Fruit fly (Drosophila melanogaster) S2 (cell line): ENCODE measurements around the gene Ifrd1.

ENCODE experiments used
- CG8478 ChIP-seq: fragments of >200 bp; optimal IDR thresholded peaks from 2 replicates; lab custom pipeline; 2018
- CTCF ChIP-seq, 2 experiments: fragments of >200 bp; optimal IDR thresholded peaks; 2 replicates each; lab custom pipeline; 2018

Gene Ifrd1

DNA sequence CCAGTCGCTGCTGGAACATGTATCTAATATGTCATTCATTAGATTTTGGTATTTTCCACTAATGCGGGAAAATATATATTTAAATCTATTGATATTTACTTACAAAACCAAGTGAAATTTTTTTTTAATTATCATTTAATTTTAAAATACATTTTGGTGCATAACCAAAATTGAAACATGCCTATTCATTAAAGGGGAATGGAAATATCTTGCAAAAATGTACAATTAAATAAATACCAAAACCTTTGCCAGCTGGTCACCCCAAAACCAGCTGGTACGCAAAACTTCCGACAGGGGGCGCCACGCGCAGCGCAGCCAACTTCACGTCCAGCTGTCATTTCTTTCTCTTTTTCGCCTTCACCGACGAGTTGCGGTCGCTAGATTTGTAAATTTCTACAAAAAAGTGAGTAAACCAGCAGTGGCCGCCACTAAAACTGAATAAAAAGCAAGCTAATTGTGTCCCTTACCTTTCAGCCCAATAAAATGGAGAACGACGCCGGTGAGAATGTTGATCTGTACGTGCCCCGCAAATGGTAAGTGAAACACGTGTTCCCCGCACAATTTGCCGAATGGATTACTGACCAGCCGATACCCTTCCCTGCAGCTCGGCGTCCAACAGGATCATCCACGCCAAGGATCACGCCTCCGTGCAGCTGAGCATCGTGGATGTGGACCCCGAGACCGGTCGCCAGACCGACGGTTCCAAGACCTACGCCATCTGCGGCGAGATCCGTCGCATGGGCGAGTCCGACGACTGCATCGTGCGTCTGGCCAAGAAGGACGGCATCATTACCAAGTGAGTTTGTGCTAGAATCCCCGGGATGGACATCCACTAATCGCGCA is 18.3 kb downstream of the Ifrd1 start, which contains the start of the genes CG3104 and RpS21:
TSS of gene CG3104 (minus strand) at position 6 of the 843 bp plus-strand sequence.
TSS of gene RpS21 (plus strand) at position 298 of the 843 bp plus-strand sequence.
- TF ChIP-seq CTCF (optimal IDR thresholded peaks at IDR 0.05; lab: Kevin White, UChicago) (peak; percentile 92 to 95), CG8478 (lab: Kevin White, UChicago) (no peak)

- TF ChIP-seq CG8478 (lab: Kevin White, UChicago) (no peak), CTCF (optimal IDR thresholded peaks at IDR 0.05; lab: Kevin White, UChicago) (peak in 1 of 2 experiments; percentile 57)
Observed at dm6 chr2L:2855204-2855768, 19.0 kb downstream of the Ifrd1 start.

DNA sequence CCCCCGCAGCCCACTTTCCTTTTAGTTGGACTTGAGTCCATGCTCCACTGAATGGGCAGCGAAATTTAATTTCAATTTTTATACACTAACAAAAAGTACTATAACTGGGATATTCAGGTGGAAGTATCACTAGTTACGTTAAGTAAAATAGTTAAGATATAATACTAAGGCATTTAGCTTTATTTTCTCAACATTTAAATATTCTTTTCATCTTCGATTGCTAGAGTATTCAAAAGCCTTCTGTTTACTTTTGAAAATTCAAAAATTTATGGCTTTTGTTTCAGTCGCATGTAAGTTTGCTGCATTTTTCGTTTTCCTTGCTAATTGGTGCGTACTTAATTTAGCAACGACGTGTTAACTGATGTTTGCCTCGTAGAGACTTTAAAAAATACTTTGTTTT is 22.7 kb downstream of the Ifrd1 start:
- TF ChIP-seq CTCF (optimal IDR thresholded peaks at IDR 0.05; lab: Kevin White, UChicago) (no peak), CG8478 (lab: Kevin White, UChicago) (no peak)

DNA sequence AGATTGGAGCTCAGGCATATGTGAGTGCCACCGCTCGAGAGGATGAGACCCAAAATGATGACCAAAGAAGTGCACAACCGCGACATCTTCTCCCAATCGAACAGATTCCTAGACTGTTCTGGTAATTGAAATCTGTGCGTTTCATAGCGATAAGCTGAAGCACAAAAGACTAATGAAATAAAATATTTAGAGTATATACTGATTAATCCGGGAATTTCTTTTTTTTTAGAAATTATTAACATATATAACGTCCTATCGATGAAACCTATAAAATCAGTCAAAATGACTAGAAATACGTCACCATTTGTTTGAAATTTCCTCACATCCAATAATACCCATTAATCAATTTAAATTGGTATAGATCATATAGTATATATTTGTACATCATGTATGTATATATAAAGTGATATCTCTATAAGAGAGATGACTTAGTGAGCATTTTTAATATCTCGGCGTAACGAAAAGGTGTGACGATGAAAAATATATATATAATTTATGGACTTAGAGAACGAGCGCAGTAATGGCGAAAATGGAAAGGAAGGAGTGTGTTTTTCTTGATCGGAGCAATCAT is 27.1 kb downstream of the Ifrd1 start, which contains the start of the genes CG3117 and CG2983:
TSS of gene CG3117 (minus strand) at position 101 of the 571 bp plus-strand sequence.
TSS of gene CG2983 (plus strand) at position 521 of the 571 bp plus-strand sequence.
- no peak for TF ChIP-seq CG8478 (lab: Kevin White, UChicago)
- no peak for TF ChIP-seq CTCF (optimal IDR thresholded peaks at IDR 0.05; lab: Kevin White, UChicago)

dm6 chr2L:2845634-2846033 is 28.7 kb downstream of the Ifrd1 start, which contains the start of gene CG18557:
Gene CG18557 (minus strand): TSS chr2L:2845734.
- TF ChIP-seq CG8478 (lab: Kevin White, UChicago) (no peak), CTCF (optimal IDR thresholded peaks at IDR 0.05; lab: Kevin White, UChicago) (no peak)

dm6 chr2L:2844413-2844812 is 29.9 kb downstream of the Ifrd1 start, which contains the start of gene CG18558:
Gene CG18558 (minus strand): TSS chr2L:2844513.
- no peak for TF ChIP-seq CG8478 (lab: Kevin White, UChicago)
- TF ChIP-seq CTCF (optimal IDR thresholded peaks at IDR 0.05; lab: Kevin White, UChicago), result no peak

dm6 chr2L:2840311-2840710 is 34.0 kb downstream of the Ifrd1 start:
- TF ChIP-seq CG8478 (lab: Kevin White, UChicago) (no peak), CTCF (optimal IDR thresholded peaks at IDR 0.05; lab: Kevin White, UChicago) (no peak)

- TF ChIP-seq CG8478 (lab: Kevin White, UChicago) (no peak), CTCF (optimal IDR thresholded peaks at IDR 0.05; lab: Kevin White, UChicago) (no peak)
Observed at dm6 chr2L:2839850-2840249, 34.4 kb downstream of the Ifrd1 start, which contains the start of gene CG2975. Gene CG2975 (plus strand): TSS chr2L:2840124.

DNA sequence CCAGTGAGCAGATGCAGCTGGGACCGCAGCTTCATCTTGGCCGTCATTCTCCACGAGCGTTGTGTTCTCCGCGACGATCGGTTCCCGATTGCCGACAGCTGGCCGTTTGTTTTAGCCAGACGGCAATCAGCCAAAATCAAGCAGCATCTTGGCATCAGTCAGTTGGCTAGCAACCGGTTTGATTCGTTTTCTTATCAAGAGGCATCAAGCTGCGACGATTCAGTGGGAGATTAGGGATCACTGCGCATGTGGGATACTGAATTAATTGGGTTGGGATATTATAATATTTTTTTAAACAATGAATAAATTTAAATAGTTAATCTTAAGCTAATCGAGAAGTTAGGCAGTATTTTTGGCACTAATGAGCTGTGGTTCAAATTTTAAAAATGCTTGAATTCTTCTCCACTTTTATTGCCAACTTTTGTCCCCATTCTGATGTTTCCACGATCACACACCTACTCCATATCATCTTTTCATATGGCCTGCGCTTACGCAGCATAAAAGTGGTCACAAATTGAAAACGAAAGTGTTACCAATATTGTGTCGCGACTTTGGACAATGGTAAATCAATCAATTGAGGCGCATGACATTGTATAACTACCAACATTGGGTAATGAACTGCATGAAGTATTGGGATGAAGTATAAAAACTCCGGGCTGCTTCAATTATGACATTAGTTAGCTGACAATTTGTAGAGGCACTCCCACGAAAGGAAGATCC is 36.4 kb downstream of the Ifrd1 start, which contains the start of the genes CG3119 and Cpr23B:
TSS of gene CG3119 (minus strand) at position 92 of the 720 bp plus-strand sequence.
TSS of gene Cpr23B (plus strand) at position 670 of the 720 bp plus-strand sequence.
- no peak for TF ChIP-seq CTCF (optimal IDR thresholded peaks at IDR 0.05; lab: Kevin White, UChicago)
- TF ChIP-seq CG8478 (lab: Kevin White, UChicago), result no peak

- no peak for TF ChIP-seq CG8478 (lab: Kevin White, UChicago)
- no peak for TF ChIP-seq CTCF (optimal IDR thresholded peaks at IDR 0.05; lab: Kevin White, UChicago)
Observed at dm6 chr2L:2830341-2830800, 43.9 kb downstream of the Ifrd1 start.

dm6 chr2L:2829637-2830340 is 44.5 kb downstream of the Ifrd1 start, which contains the start of gene Duox:
Gene Duox (minus strand): TSS chr2L:2830248.
- TF ChIP-seq CTCF (optimal IDR thresholded peaks at IDR 0.05; lab: Kevin White, UChicago) (no peak), CG8478 (lab: Kevin White, UChicago) (no peak)

dm6 chr2L:2825406-2825805 is 48.9 kb downstream of the Ifrd1 start, which contains the start of gene CG3123:
Gene CG3123 (minus strand): TSS chr2L:2825506.
- TF ChIP-seq CG8478 (lab: Kevin White, UChicago) (no peak), CTCF (optimal IDR thresholded peaks at IDR 0.05; lab: Kevin White, UChicago) (no peak)
